Fruit fly (Drosophila melanogaster): ENCODE results near the gene rudhira.

Gene rudhira

dm6 chrX:11852310-11852709, 35.6 kb downstream of the rudhira start, which contains the start of gene p24-1 (continued):
- TF ChIP-seq CG8290 (GFP tag; optimal IDR thresholded peaks at IDR 0.05) (peak; percentile 87), CG8290 (tag; optimal IDR thresholded peaks at IDR 0.05) (peak in 1 of 2 experiments; percentile 91), CG11247 (GFP tag; IDR thresholded peaks at IDR 0.05) (peak; percentile 58), vvl (GFP tag; IDR thresholded peaks at IDR 0.05) (peak; percentile 64), hbn (GFP tag; IDR thresholded peaks at IDR 0.05; ENCODE audit: partially characterized antibody) (peak; percentile 74), tx (GFP tag; optimal IDR thresholded peaks at IDR 0.05) (no peak), CG32772 (GFP tag; IDR thresholded peaks at IDR 0.05) (0 out of 2 replicates have a peak, but pooled peaks have one; percentile 15), maf-S (GFP tag; optimal IDR thresholded peaks at IDR 0.05) (peak; percentile 35), dati (GFP tag; IDR thresholded peaks at IDR 0.05) (no peak), gsb-n (tag; optimal IDR thresholded peaks at IDR 0.05) (no peak), ham (GFP tag; IDR thresholded peaks at IDR 0.05) (no peak), lov (optimal IDR thresholded peaks at IDR 0.05) (no peak), lov (GFP tag; IDR thresholded peaks at IDR 0.05) (0 out of 3 replicates have a peak, but pooled peaks have one; percentile 22), mirr (GFP tag; optimal IDR thresholded peaks at IDR 0.05) (peak; percentile 39), Hmx (GFP tag; optimal IDR thresholded peaks at IDR 0.05) (no peak), al (GFP tag; IDR thresholded peaks at IDR 0.05) (0 out of 2 replicates have a peak, but pooled peaks have one; percentile 11), E2f1 (GFP tag; IDR thresholded peaks at IDR 0.05) (peak; percentile 20; the same call in 1 of the 2 replicates), Spps (tag; optimal IDR thresholded peaks at IDR 0.05) (no peak), odd (GFP tag; optimal IDR thresholded peaks at IDR 0.05) (peak; percentile 38), CG13775 (GFP tag; optimal IDR thresholded peaks at IDR 0.05) (no peak), CG10209 (GFP tag; optimal IDR thresholded peaks at IDR 0.05) (no peak), Dip3 (GFP tag; optimal IDR thresholded peaks at IDR 0.05) (peak; percentile 42), sug (tag; optimal IDR thresholded peaks at IDR 0.05) (peak; percentile 61), CG15479 (GFP tag; optimal IDR thresholded peaks at IDR 0.05) (no peak), Atf6 (GFP tag; IDR thresholded peaks at IDR 0.05) (no peak), so (GFP tag; IDR thresholded peaks at IDR 0.05) (no peak), CG17612 (GFP tag; IDR thresholded peaks at IDR 0.05) (no peak), Gsc (GFP tag; IDR thresholded peaks at IDR 0.05) (no peak), CG18599 (GFP tag; optimal IDR thresholded peaks at IDR 0.05) (peak; percentile 46), ab (GFP tag; optimal IDR thresholded peaks at IDR 0.05) (no peak), CG15269 (tag; optimal IDR thresholded peaks at IDR 0.05) (peak; percentile 23), CG12236 (GFP tag; optimal IDR thresholded peaks at IDR 0.05) (no peak), ara (GFP tag; IDR thresholded peaks at IDR 0.05) (no peak), gfzf (GFP tag; optimal IDR thresholded peaks at IDR 0.05) (peak; percentile 36), gem (tag; optimal IDR thresholded peaks at IDR 0.05) (peak; percentile 23), danr (GFP tag; IDR thresholded peaks at IDR 0.05) (no peak), CG6689 (GFP tag; IDR thresholded peaks at IDR 0.05) (no peak), wdn (GFP tag; IDR thresholded peaks at IDR 0.05) (0 out of 2 replicates have a peak, but pooled peaks have one; percentile 32), Stat92E (GFP tag; optimal IDR thresholded peaks at IDR 0.05) (peak in 1 of 3 experiments; percentile 20), CG30020 (tag; optimal IDR thresholded peaks at IDR 0.05) (peak; percentile 14), ems (GFP tag; optimal IDR thresholded peaks at IDR 0.05) (peak; percentile 17), pnt (GFP tag; optimal IDR thresholded peaks at IDR 0.05) (peak; percentile 8), sr (GFP tag; IDR thresholded peaks at IDR 0.05) (no peak), ato (GFP tag; IDR thresholded peaks at IDR 0.05; ENCODE audit: partially characterized antibody) (peak; percentile 83), Ssrp (tag; optimal IDR thresholded peaks at IDR 0.05) (no peak), NK7.1 (GFP tag; optimal IDR thresholded peaks at IDR 0.05) (no peak), CG3838 (GFP tag; optimal IDR thresholded peaks at IDR 0.05) (no peak), H15 (GFP tag; IDR thresholded peaks at IDR 0.05) (peak; percentile 13; the same call in 1 of the 3 replicates), eyg (GFP tag; optimal IDR thresholded peaks at IDR 0.05) (no peak), wor (GFP tag; IDR thresholded peaks at IDR 0.05) (no peak), tgo (GFP tag; IDR thresholded peaks at IDR 0.05) (no peak; the same call in 2 of the 3 replicates), CG7928 (GFP tag; optimal IDR thresholded peaks at IDR 0.05) (peak; percentile 11)

All from whole organism, embryonic.